Worm (Caenorhabditis elegans) whole organism, L1 larva: ENCODE measurements around the gene ZK84.1.

Experiments
- C16A3.4 ChIP-seq: fragments of 150-350 bp; optimal IDR thresholded peaks from 2 replicates; lab custom pipeline; 2014; ENCODE audit warnings: missing biosample characterization, missing genetic modification characterization
- ceh-88 ChIP-seq: fragments of 200-800 bp; sonication (Bioruptor generic); IDR thresholded peaks from 2 replicates; pipeline ENCODE4 v1.3.6; 2022; ENCODE audit warnings: missing genetic modification characterization, missing compliant biosample characterization
- ceh-90 ChIP-seq: sonication (generic microtip); optimal IDR thresholded peaks from 2 replicates; lab custom pipeline; 2016; ENCODE audit warnings: missing genetic modification characterization, missing compliant biosample characterization
- elt-3 ChIP-seq, 6 experiments: fragments of 150-350 bp in 1 of 6; sonication (generic microtip); optimal IDR thresholded peaks; 2 replicates each; lab custom pipeline; 2017 to 2018; ENCODE audit warnings: missing biosample characterization in 6 of 6, missing genetic modification characterization in 6 of 6, inconsistent platforms in 1 of 6
- ets-5 ChIP-seq: fragments of 200-800 bp; sonication (Bioruptor generic); IDR thresholded peaks from 2 replicates; pipeline ENCODE4 v1.3.6; 2022; ENCODE audit warnings: missing genetic modification characterization, missing compliant biosample characterization
- irx-1 ChIP-seq: sonication (generic microtip); optimal IDR thresholded peaks from 2 replicates; lab custom pipeline; 2016; ENCODE audit warnings: missing genetic modification characterization, missing compliant biosample characterization
- lin-13 ChIP-seq: fragments of 150-350 bp; optimal IDR thresholded peaks from 2 replicates; lab custom pipeline; 2014; ENCODE audit warnings: missing biosample characterization, missing genetic modification reagents, missing genetic modification characterization
- lir-3 ChIP-seq: sonication (generic microtip); optimal IDR thresholded peaks from 2 replicates; lab custom pipeline; 2016; ENCODE audit warnings: mild to moderate bottlenecking, missing genetic modification characterization, moderate library complexity, missing compliant biosample characterization; ENCODE audit not compliant: poor library complexity
- mab-9 ChIP-seq: fragments of 200-800 bp; sonication (Bioruptor generic); IDR thresholded peaks from 2 replicates; pipeline ENCODE4 v1.3.6; 2022; ENCODE audit warnings: missing genetic modification reagents, missing genetic modification characterization, missing compliant biosample characterization
- mef-2 ChIP-seq: fragments of 150-350 bp; optimal IDR thresholded peaks from 2 replicates; lab custom pipeline; 2014; ENCODE audit warnings: missing biosample characterization, missing genetic modification characterization
- nhr-90 ChIP-seq: sonication (generic microtip); optimal IDR thresholded peaks from 2 replicates; lab custom pipeline; 2016; ENCODE audit warnings: mild to moderate bottlenecking, missing genetic modification characterization, missing compliant biosample characterization; ENCODE audit not compliant: poor library complexity
- pqm-1 ChIP-seq: sonication (generic microtip); optimal IDR thresholded peaks from 3 replicates; lab custom pipeline; 2017; ENCODE audit warnings: missing biosample characterization, missing genetic modification characterization
- skn-1 ChIP-seq: fragments of 150-350 bp; optimal IDR thresholded peaks from 2 replicates; lab custom pipeline; 2014; ENCODE audit warnings: missing biosample characterization, missing genetic modification characterization
- snpc-4 ChIP-seq: fragments of 150-350 bp; optimal IDR thresholded peaks from 2 replicates; lab custom pipeline; 2014; ENCODE audit warnings: missing biosample characterization, missing genetic modification characterization
- snu-23 ChIP-seq: sonication (generic microtip); optimal IDR thresholded peaks from 2 replicates; lab custom pipeline; 2016; ENCODE audit warnings: missing genetic modification characterization, missing compliant biosample characterization
- sptf-1 ChIP-seq: fragments of 150-350 bp; optimal IDR thresholded peaks from 2 replicates; lab custom pipeline; 2014; ENCODE audit warnings: missing biosample characterization, missing genetic modification characterization
- tbx-2 ChIP-seq: sonication (generic microtip); optimal IDR thresholded peaks from 2 replicates; lab custom pipeline; 2016; ENCODE audit warnings: missing genetic modification characterization, missing compliant biosample characterization
- unc-30 ChIP-seq: sonication (generic microtip); optimal IDR thresholded peaks from 2 replicates; lab custom pipeline; 2017; ENCODE audit warnings: missing biosample characterization, missing genetic modification characterization
- unc-62 ChIP-seq: fragments of 150-350 bp; optimal IDR thresholded peaks from 2 replicates; lab custom pipeline; 2014; ENCODE audit warnings: missing biosample characterization, missing genetic modification reagents, missing genetic modification characterization
- unc-86 ChIP-seq: sonication (generic microtip); optimal IDR thresholded peaks from 2 replicates; lab custom pipeline; 2016; ENCODE audit warnings: missing genetic modification characterization, missing compliant biosample characterization

Gene ZK84.1

ce11 chrII:6067066-6067465, 46.6 kb downstream of the ZK84.1 start, which contains the start of gene H12I13.1:
Gene H12I13.1 (minus strand): TSS chrII:6067166.
- TF ChIP-seq C16A3.4 = no peak
- TF ChIP-seq ceh-88 (GFP tag; lab: Robert Waterston, UW) = no peak
- TF ChIP-seq ceh-90 (tag; lab: Kevin White, UChicago) = no peak
- TF ChIP-seq snpc-4 (tag; lab: Kevin White, UChicago) = no peak
- TF ChIP-seq irx-1 = no peak
- no peak for TF ChIP-seq ets-5 (GFP tag; lab: Robert Waterston, UW)
- TF ChIP-seq unc-30 (tag; lab: Kevin White, UChicago) = no peak
- no peak for TF ChIP-seq lin-13 (GFP tag; lab: Kevin White, UChicago)
- TF ChIP-seq lir-3 = no peak
- TF ChIP-seq elt-3 (tag; optimal IDR thresholded peaks at IDR 0.05; lab: Kevin White, UChicago) = no peak
- no peak for TF ChIP-seq sptf-1
- no peak for TF ChIP-seq tbx-2 (tag; lab: Kevin White, UChicago)
- TF ChIP-seq mef-2 (tag; lab: Kevin White, UChicago) = no peak
- no peak for TF ChIP-seq snu-23 (GFP tag; lab: Kevin White, UChicago)
- no peak for TF ChIP-seq mab-9 (GFP tag; lab: Robert Waterston, UW)
- no peak for TF ChIP-seq unc-62 (GFP tag; lab: Kevin White, UChicago)
- no peak for TF ChIP-seq nhr-90 (tag; lab: Kevin White, UChicago)
- TF ChIP-seq skn-1 (tag; lab: Kevin White, UChicago) = no peak
- TF ChIP-seq pqm-1 (tag; lab: Kevin White, UChicago) = no peak
- no peak for TF ChIP-seq unc-86
